Fruit fly (Drosophila melanogaster): ENCODE measurements around the gene Dhc16F.

Gene Dhc16F

dm6 chrX:18092810-18093222 is 28.5 kb downstream of the Dhc16F start, which contains the start of gene RhoGAP16F (continued):
- TF ChIP-seq CG10565 (GFP tag; optimal IDR thresholded peaks at IDR 0.05) (peak; percentile 9), gfzf (GFP tag; optimal IDR thresholded peaks at IDR 0.05) (peak; percentile 5), CG32532 (GFP tag; IDR thresholded peaks at IDR 0.05) (peak; percentile 81), org-1 (GFP tag; optimal IDR thresholded peaks at IDR 0.05) (peak; percentile 56), kah (GFP tag; optimal IDR thresholded peaks at IDR 0.05) (peak; percentile 84), nmo (GFP tag; optimal IDR thresholded peaks at IDR 0.05) (peak; percentile 90), CG9437 (GFP tag; optimal IDR thresholded peaks at IDR 0.05) (peak; percentile 63), CG1603 (tag; optimal IDR thresholded peaks at IDR 0.05) (peak; percentile 77), fru (optimal IDR thresholded peaks at IDR 0.05) (no peak), Neu2 (GFP tag; optimal IDR thresholded peaks at IDR 0.05; ENCODE audit: borderline replicate concordance) (no peak), sens (GFP tag) (peak; percentile 95), Dp (GFP tag; optimal IDR thresholded peaks at IDR 0.05) (peak; percentile 74), CG4820 (GFP tag; optimal IDR thresholded peaks at IDR 0.05) (peak; percentile 79), CG6654 (GFP tag; optimal IDR thresholded peaks at IDR 0.05) (peak; percentile 38), peb (GFP tag; IDR thresholded peaks at IDR 0.05) (peak; percentile 74), Drgx (GFP tag; IDR thresholded peaks at IDR 0.05) (peak; percentile 63), Abd-B (GFP tag; optimal IDR thresholded peaks at IDR 0.05) (peak; percentile 89), CG15696 (tag; optimal IDR thresholded peaks at IDR 0.05) (peak; percentile 78), CG14014 (GFP tag; IDR thresholded peaks at IDR 0.05) (peak; percentile 81), CG10462 (GFP tag; optimal IDR thresholded peaks at IDR 0.05) (peak; percentile 79), Ada2b (GFP tag; IDR thresholded peaks at IDR 0.05) (peak; percentile 70), Doc3 (GFP tag; IDR thresholded peaks at IDR 0.05; ENCODE audit: partially characterized antibody) (no peak), CG18011 (GFP tag; optimal IDR thresholded peaks at IDR 0.05) (peak; percentile 61), CG7928 (GFP tag; optimal IDR thresholded peaks at IDR 0.05) (peak; percentile 36), CG8944 (GFP tag; optimal IDR thresholded peaks at IDR 0.05) (peak; percentile 67), CG8359 (GFP tag; optimal IDR thresholded peaks at IDR 0.05; ENCODE audit: borderline replicate concordance) (no peak), lilli (GFP tag; optimal IDR thresholded peaks at IDR 0.05) (peak; percentile 93), CG4282 (GFP tag; optimal IDR thresholded peaks at IDR 0.05) (peak; percentile 16), CG11695 (GFP tag; IDR thresholded peaks at IDR 0.05) (peak; percentile 76), NfI (GFP tag; optimal IDR thresholded peaks at IDR 0.05) (peak; percentile 80), CG31224 (GFP tag; IDR thresholded peaks at IDR 0.05) (peak; percentile 80), aop (GFP tag; IDR thresholded peaks at IDR 0.05) (no peak), CG7963 (GFP tag; IDR thresholded peaks at IDR 0.05; ENCODE audit: partially characterized antibody) (no peak), CG11696 (GFP tag; IDR thresholded peaks at IDR 0.05) (peak; percentile 44), Trl (optimal IDR thresholded peaks at IDR 0.05) (no peak), Trl (GFP tag; optimal IDR thresholded peaks at IDR 0.05) (peak; percentile 78), Bdp1 (GFP tag; optimal IDR thresholded peaks at IDR 0.05) (peak; percentile 66), slou (GFP tag; optimal IDR thresholded peaks at IDR 0.05) (peak; percentile 61), Antp (GFP tag; optimal IDR thresholded peaks at IDR 0.05) (peak; percentile 63), dpn (GFP tag; optimal IDR thresholded peaks at IDR 0.05) (peak; percentile 77 to 88), ftz-f1 (GFP tag; optimal IDR thresholded peaks at IDR 0.05) (peak; percentile 13), C15 (GFP tag; IDR thresholded peaks at IDR 0.05) (no peak), Doc2 (GFP tag; IDR thresholded peaks at IDR 0.05) (no peak), sqz (GFP tag; optimal IDR thresholded peaks at IDR 0.05) (peak; percentile 63), wor (GFP tag; IDR thresholded peaks at IDR 0.05) (peak; percentile 49; the same call in 1 of the 2 replicates), salm (tag; optimal IDR thresholded peaks at IDR 0.05) (peak; percentile 66), Lhr (GFP tag; optimal IDR thresholded peaks at IDR 0.05) (peak; percentile 33), CG15011 (GFP tag; optimal IDR thresholded peaks at IDR 0.05) (peak; percentile 77), Sin3A (optimal IDR thresholded peaks at IDR 0.05) (peak; percentile 20), Nf-YB (GFP tag; optimal IDR thresholded peaks at IDR 0.05) (peak; percentile 57), scrt (GFP tag; optimal IDR thresholded peaks at IDR 0.05) (peak; percentile 92), CG17568 (GFP tag; optimal IDR thresholded peaks at IDR 0.05) (no peak)
